Fruit fly (Drosophila melanogaster): Measurements from ENCODE around the gene CG16781.

The CG16781 gene

DNA sequence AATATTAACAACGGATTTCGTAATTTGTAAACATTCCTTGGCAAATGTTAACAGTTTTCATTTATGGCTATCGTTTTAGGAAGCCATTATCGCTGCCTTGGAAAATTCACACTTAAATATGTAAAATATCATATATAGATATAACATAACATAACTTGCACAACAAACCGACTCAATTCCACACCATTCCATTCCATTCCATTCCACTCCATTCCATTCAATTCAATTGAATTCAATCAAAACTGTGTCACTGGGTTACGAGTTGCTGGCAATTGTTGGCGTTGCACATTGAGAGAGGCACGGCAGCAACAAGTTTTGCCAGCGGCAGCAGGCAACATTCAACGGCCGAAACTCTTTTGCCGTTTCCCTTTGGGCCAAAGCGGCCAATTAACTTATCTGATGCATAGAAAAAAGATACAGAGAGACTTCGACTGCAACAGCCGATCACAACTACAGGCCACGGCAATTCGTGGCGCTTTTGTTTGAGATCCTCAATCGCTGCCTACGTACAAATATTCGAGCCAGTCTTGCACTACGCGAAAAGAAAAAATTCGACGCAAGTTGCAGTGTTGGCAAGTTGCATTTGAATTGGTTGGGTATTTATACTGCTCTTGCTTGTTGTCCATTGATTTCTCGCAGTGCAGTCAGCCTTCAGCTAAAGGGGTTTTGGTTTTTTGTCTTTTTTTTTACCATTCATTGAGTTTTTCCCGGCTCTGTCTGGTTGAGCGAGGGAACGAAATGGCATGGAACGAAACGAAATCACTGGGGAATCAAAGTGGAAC lies 10.6 kb downstream of the CG16781 start:
- TF ChIP-seq CG11617 (GFP tag; optimal IDR thresholded peaks at IDR 0.05) (no peak), cnc (optimal IDR thresholded peaks at IDR 0.05) (no peak), CG1620 (GFP tag; optimal IDR thresholded peaks at IDR 0.05) (no peak), CG33017 (tag; optimal IDR thresholded peaks at IDR 0.05) (no peak), CG14711 (tag; optimal IDR thresholded peaks at IDR 0.05) (no peak), bab1 (GFP tag; optimal IDR thresholded peaks at IDR 0.05) (no peak), ovo (GFP tag; optimal IDR thresholded peaks at IDR 0.05) (no peak)

DNA sequence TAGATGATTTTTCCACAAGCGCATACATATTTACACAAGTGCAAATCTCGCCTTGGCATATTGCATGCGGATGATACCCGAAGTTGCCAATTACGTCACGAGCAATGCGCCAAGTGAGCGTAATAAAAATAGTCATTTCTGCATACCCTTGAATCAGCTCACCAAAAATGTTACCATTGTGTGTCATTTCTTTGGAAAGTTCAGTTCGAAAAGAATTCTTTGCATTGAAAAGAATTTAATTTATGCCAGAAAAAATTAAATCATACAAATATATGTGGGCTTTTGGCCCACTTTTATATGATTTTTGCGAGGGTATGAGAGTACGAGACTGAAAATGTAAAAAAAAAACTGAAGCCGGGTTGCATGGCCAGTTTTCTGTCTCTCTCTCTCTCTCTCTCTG lies 11.9 kb downstream of the CG16781 start:
- TF ChIP-seq bab1 (GFP tag; optimal IDR thresholded peaks at IDR 0.05): no peak
- TF ChIP-seq ovo (GFP tag; optimal IDR thresholded peaks at IDR 0.05): no peak
- no peak for TF ChIP-seq Hr96 (GFP tag; optimal IDR thresholded peaks at IDR 0.05)
- TF ChIP-seq Clk (GFP tag; optimal IDR thresholded peaks at IDR 0.05): no peak

DNA sequence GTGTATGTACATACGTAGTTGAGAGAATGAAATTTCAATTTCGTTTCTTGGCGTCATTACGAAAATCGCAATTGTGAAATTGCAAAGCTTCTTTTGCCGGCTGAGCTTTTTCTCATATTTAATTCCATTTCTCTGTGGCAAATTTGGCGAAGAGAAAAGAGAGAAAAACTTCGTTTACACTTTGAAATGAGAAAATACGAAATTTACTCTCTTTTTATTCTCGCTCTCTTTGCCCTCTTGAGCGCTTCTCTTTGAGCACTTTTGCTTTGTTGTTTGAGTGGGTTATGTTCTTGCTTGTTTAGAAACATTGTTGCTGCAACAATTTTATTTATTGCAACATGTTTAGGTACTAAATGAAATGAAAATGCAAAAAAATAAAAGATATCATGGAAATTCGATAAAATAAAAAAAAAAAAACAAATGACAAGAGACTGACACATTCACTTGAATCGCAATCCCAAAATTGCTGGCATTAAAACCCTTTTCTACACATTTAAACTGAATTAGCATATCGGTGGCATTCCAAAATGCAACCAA lies 12.5 kb downstream of the CG16781 start:
- TF ChIP-seq bab1 (GFP tag; optimal IDR thresholded peaks at IDR 0.05) (no peak), cic (GFP tag; optimal IDR thresholded peaks at IDR 0.05) (peak; percentile 33), kay (GFP tag; ENCODE audit: borderline replicate concordance) (peak; percentile 54)

DNA sequence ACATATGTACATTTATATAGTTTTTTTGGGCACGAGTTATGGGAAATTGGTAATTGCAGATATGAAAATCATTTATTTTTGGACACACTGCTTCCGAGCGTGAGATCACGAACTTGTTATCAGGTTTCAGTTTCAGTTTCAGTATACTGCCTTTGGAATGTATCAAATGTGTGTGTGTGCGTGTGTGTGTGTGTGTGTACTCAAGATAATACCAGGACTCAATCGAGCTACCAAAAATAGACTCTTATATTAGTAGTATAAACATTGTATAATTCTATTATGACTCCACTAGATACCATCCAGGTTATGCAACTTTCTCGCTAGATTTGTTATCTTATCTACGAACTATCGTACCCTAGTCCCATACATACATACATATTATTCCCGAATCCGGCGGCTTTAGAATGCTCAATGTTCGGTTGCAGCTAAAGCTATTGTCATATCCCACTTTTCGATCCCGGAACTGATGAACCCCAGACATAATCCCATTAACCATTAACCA lies 14.9 kb downstream of the CG16781 start, which contains the start of gene CG12535:
Gene CG12535 (minus strand): TSS at position 51 of the 502 bp plus-strand sequence.
- no peak for TF ChIP-seq ovo (GFP tag; optimal IDR thresholded peaks at IDR 0.05)
- TF ChIP-seq bab1 (GFP tag; optimal IDR thresholded peaks at IDR 0.05): no peak
- TF ChIP-seq tj (GFP tag; optimal IDR thresholded peaks at IDR 0.05): no peak
- TF ChIP-seq Mnt (GFP tag; optimal IDR thresholded peaks at IDR 0.05): no peak
- TF ChIP-seq Clk (GFP tag; optimal IDR thresholded peaks at IDR 0.05): no peak
- no peak for TF ChIP-seq toe (GFP tag; optimal IDR thresholded peaks at IDR 0.05)
- TF ChIP-seq CG11617 (GFP tag; optimal IDR thresholded peaks at IDR 0.05): no peak
- no peak for TF ChIP-seq CG7045 (GFP tag; optimal IDR thresholded peaks at IDR 0.05)
- TF ChIP-seq CG14711 (tag; optimal IDR thresholded peaks at IDR 0.05): no peak
- no peak for TF ChIP-seq CG1620 (GFP tag; optimal IDR thresholded peaks at IDR 0.05)
- no peak for TF ChIP-seq cic (GFP tag; optimal IDR thresholded peaks at IDR 0.05)
- TF ChIP-seq Hr96 (GFP tag; optimal IDR thresholded peaks at IDR 0.05): no peak
- no peak for TF ChIP-seq pad (GFP tag; optimal IDR thresholded peaks at IDR 0.05)
- TF ChIP-seq CG12768 (GFP tag; optimal IDR thresholded peaks at IDR 0.05): no peak
- no peak for TF ChIP-seq CG5204 (GFP tag; optimal IDR thresholded peaks at IDR 0.05)
- no peak for TF ChIP-seq CG33017 (tag; optimal IDR thresholded peaks at IDR 0.05)
- TF ChIP-seq Crg-1 (GFP tag; optimal IDR thresholded peaks at IDR 0.05): no peak
- TF ChIP-seq kay (GFP tag; ENCODE audit: borderline replicate concordance): no peak

DNA sequence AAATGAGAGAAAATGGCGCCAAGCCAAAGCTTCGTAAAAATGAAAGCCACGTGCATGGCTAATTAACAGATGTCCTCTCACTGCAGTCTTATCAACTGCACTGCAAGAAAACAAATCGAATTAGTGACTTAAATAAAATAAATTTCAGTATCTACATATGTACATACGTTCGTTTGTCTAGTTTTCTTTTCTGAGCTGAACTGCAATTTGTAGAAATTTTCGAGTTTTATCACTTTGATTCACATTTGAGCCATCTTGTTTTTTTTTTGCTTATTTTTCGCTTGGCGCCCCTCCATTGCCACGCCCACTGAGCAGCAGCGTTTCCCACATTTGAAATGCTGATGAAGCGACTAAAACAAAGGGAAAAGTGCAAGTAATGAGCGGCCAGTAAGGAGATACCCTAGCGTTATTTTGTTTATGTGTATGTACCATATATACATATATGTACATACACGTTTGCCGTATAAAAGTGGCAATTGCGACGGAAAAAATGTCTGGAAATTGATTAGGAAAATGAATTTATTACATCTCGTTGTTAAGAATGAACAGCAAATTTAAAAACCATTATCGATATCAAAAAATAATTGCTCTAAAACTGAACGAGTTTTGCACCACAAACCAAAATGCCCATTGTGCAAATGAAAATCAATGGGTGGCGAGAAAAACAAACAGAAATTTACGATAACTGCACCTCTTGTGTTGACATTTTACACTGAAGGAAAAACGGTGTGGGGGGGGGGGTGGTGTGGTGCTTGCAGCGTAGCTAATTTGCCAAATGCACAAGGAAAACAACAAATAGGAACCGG lies 15.9 kb downstream of the CG16781 start:
- peak; percentile 90 for TF ChIP-seq tj (GFP tag; optimal IDR thresholded peaks at IDR 0.05)
- peak; percentile 26 for TF ChIP-seq CG1620 (GFP tag; optimal IDR thresholded peaks at IDR 0.05)
- TF ChIP-seq cnc (optimal IDR thresholded peaks at IDR 0.05): peak; percentile 18 to 47
- peak; percentile 72 for TF ChIP-seq Mnt (GFP tag; optimal IDR thresholded peaks at IDR 0.05)
- peak; percentile 68 for TF ChIP-seq bab1 (GFP tag; optimal IDR thresholded peaks at IDR 0.05)
- TF ChIP-seq kay (GFP tag; ENCODE audit: borderline replicate concordance): peak; percentile 14
- peak; percentile 82 for TF ChIP-seq CG11617 (GFP tag; optimal IDR thresholded peaks at IDR 0.05)
- TF ChIP-seq CG12768 (GFP tag; optimal IDR thresholded peaks at IDR 0.05): peak; percentile 46
- peak; percentile 61 for TF ChIP-seq ovo (GFP tag; optimal IDR thresholded peaks at IDR 0.05)
- TF ChIP-seq Crg-1 (GFP tag; optimal IDR thresholded peaks at IDR 0.05): peak; percentile 51
- peak; percentile 36 for TF ChIP-seq cic (GFP tag; optimal IDR thresholded peaks at IDR 0.05)
- peak; percentile 58 for TF ChIP-seq CG5204 (GFP tag; optimal IDR thresholded peaks at IDR 0.05)
- peak; percentile 86 for TF ChIP-seq CG7101 (tag; optimal IDR thresholded peaks at IDR 0.05)
- peak; percentile 43 for TF ChIP-seq CG7045 (GFP tag; optimal IDR thresholded peaks at IDR 0.05)
- peak; percentile 54 for TF ChIP-seq Hr96 (GFP tag; optimal IDR thresholded peaks at IDR 0.05)
- TF ChIP-seq CG33017 (tag; optimal IDR thresholded peaks at IDR 0.05): peak; percentile 67
- peak; percentile 28 for TF ChIP-seq Clk (GFP tag; optimal IDR thresholded peaks at IDR 0.05)
- TF ChIP-seq toe (GFP tag; optimal IDR thresholded peaks at IDR 0.05): peak; percentile 26
- peak; percentile 71 for TF ChIP-seq CG14711 (tag; optimal IDR thresholded peaks at IDR 0.05)
- peak; percentile 62 for TF ChIP-seq pad (GFP tag; optimal IDR thresholded peaks at IDR 0.05)

DNA sequence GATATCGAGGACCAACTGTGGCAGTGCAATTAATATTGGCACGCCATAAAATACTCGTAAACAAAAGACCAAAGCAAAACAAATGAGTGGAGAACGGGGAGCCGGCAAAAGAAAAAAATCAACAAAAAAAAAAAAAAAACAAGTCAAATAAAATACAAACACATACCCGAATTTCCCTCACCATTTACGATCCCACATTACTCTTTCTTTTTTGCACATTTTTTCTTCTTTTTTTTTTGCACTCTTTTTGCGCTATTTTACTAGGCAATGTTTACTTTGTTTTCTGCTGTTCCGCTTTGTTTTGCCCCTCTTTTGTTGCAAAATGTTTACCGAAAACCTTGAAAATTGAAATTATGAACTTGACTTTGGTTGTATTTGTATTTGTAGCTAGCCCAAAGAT lies 17.2 kb downstream of the CG16781 start:
- TF ChIP-seq CG11617 (GFP tag; optimal IDR thresholded peaks at IDR 0.05) (peak; percentile 32), ovo (GFP tag; optimal IDR thresholded peaks at IDR 0.05) (peak; percentile 15), CG14711 (tag; optimal IDR thresholded peaks at IDR 0.05) (no peak), Crg-1 (GFP tag; optimal IDR thresholded peaks at IDR 0.05) (peak; percentile 11), toe (GFP tag; optimal IDR thresholded peaks at IDR 0.05) (no peak), pad (GFP tag; optimal IDR thresholded peaks at IDR 0.05) (peak; percentile 3), tj (GFP tag; optimal IDR thresholded peaks at IDR 0.05) (peak; percentile 40), CG1620 (GFP tag; optimal IDR thresholded peaks at IDR 0.05) (peak; percentile 8), Mnt (GFP tag; optimal IDR thresholded peaks at IDR 0.05) (no peak)
